Fruit fly (Drosophila melanogaster): ENCODE results near the gene hh.

- TF ChIP-seq CG8944 (GFP tag; optimal IDR thresholded peaks at IDR 0.05) (no peak), CG3065 (GFP tag; optimal IDR thresholded peaks at IDR 0.05) (no peak), ERR (GFP tag; optimal IDR thresholded peaks at IDR 0.05) (no peak), lola (GFP tag; optimal IDR thresholded peaks at IDR 0.05) (no peak), lmd (GFP tag; IDR thresholded peaks at IDR 0.05) (no peak), fru (optimal IDR thresholded peaks at IDR 0.05) (no peak)
Observed at dm6 chr3R:23088252-23088651, 53.5 kb downstream of the hh start.

All from whole organism, embryonic.